Worm (Caenorhabditis elegans): ENCODE data around the gene erh-2.

- TF ChIP-seq nhr-28 (tag; optimal IDR thresholded peaks at IDR 0.05), result no peak
- no peak for TF ChIP-seq mls-2 (tag; optimal IDR thresholded peaks at IDR 0.05)
- no peak for TF ChIP-seq nhr-237 (tag; optimal IDR thresholded peaks at IDR 0.05)
- no peak for TF ChIP-seq snpc-4 (tag; optimal IDR thresholded peaks at IDR 0.05)
Observed at ce11 chrIII:4593098-4593697, at the start of gene erh-2.

Data from whole organism, mixed stage, embryonic.